Fruit fly (Drosophila melanogaster): Measurements from ENCODE around the gene Dlip1.

dm6 chrX:9190555-9191184, 32.2 kb downstream of the Dlip1 start, which contains the start of gene CG12115:
- no peak for TF ChIP-seq Lpt (GFP tag; optimal IDR thresholded peaks at IDR 0.05)
- TF ChIP-seq dsx (GFP tag; optimal IDR thresholded peaks at IDR 0.05; ENCODE audit: poor library complexity, severe bottlenecking): no peak
- TF ChIP-seq CG6792 (GFP tag; optimal IDR thresholded peaks at IDR 0.05): no peak
- no peak for TF ChIP-seq Hr4 (GFP tag; optimal IDR thresholded peaks at IDR 0.05)
- TF ChIP-seq CG6163 (GFP tag; IDR thresholded peaks at IDR 0.05): no peak
- no peak for TF ChIP-seq fd59A (GFP tag; optimal IDR thresholded peaks at IDR 0.05)
- TF ChIP-seq OdsH (GFP tag; optimal IDR thresholded peaks at IDR 0.05): no peak
- no peak for TF ChIP-seq CG6854 (GFP tag; optimal IDR thresholded peaks at IDR 0.05)
- TF ChIP-seq Gug (GFP tag; IDR thresholded peaks at IDR 0.05): no peak
- no peak for TF ChIP-seq cyc (GFP tag; optimal IDR thresholded peaks at IDR 0.05)
- TF ChIP-seq CG8319 (GFP tag; optimal IDR thresholded peaks at IDR 0.05): no peak
- TF ChIP-seq dac (GFP tag; optimal IDR thresholded peaks at IDR 0.05): no peak
